Worm (Caenorhabditis elegans): Measurements from ENCODE around the gene slc-25A29.

slc-25A29 gene

DNA sequence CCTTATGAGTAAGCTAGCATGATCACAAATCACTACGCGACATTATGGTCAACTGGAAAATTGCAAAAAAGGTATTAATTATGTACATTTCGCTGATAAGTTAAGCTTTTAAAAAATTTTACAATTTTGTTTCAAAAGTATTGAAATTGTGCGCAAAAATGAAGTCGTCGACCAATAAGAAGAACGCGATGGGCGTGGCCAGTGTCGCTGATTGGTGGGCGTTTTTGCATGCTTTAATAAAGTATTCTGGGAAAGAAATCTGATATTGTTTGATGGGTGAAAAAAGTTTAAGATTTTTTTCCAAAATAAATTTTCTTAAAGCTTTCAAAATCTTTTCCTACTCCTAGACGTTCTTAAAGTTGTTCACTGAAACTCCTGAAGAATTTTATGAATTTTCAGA is 20.3 kb upstream of the slc-25A29 start:
- peak; percentile 80 for TF ChIP-seq nfya-1 (tag; optimal IDR thresholded peaks at IDR 0.05; ENCODE audit: insufficient read depth)
- TF ChIP-seq nhr-23 (tag; optimal IDR thresholded peaks at IDR 0.05): no peak
- no peak for TF ChIP-seq nhr-237 (tag; optimal IDR thresholded peaks at IDR 0.05)
- TF ChIP-seq unc-39 (tag; optimal IDR thresholded peaks at IDR 0.05): no peak
- no peak for TF ChIP-seq nhr-11 (tag; optimal IDR thresholded peaks at IDR 0.05)

DNA sequence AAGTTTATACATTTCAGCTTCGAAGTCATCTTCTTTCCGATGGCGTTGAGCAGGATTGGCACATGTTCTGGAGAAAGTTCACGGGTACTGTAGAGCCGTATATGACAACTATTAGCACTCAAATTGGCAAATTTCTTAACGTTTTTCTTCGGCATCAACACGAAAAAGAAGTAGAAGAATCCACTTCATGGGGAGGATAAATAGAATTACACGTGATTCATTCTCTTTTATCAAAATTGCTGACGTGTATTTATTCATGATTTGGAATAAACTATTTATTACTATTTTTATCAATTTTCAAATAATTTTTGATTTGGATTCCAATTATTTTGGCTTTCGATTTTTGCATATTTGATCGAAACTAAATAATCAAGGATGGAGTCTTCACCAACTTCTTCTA is 7.8 kb upstream of the slc-25A29 start, which contains the start of gene C47E8.1:
Gene C47E8.1 (plus strand): TSS at position 301 of the 400 bp plus-strand sequence.
- TF ChIP-seq pha-4 (tag; optimal IDR thresholded peaks at IDR 0.05): no peak
- TF ChIP-seq elt-2 (tag; optimal IDR thresholded peaks at IDR 0.05): no peak
- TF ChIP-seq zag-1 (tag; optimal IDR thresholded peaks at IDR 0.05): no peak

DNA sequence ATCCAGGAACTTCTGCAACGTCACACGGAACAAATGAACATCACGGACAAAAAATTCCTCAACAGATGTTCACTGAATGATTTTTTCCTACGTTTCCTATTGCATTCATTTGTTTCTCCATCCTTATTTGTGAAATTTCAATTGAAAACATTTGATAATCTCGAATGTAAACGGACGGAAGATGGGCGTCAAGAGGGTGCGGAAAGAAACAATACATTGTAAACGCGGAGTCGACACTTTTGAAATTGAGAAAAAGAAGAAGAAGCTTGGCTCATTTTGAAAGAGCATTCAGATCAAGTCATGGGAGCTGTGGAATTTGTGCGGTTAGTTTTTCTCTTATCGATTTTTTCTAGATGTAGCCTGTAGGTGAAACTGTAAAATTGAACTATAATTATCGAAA is 5.0 kb upstream of the slc-25A29 start, which contains the start of gene C47E8.9:
Gene C47E8.9 (plus strand): TSS at position 301 of the 400 bp plus-strand sequence.
- TF ChIP-seq mdl-1 (tag; optimal IDR thresholded peaks at IDR 0.05): no peak

ce11 chrV:14660608-14661355 is 2.8 kb upstream of the slc-25A29 start, which contains the start of gene srh-17:
srh-17 (plus strand) TSS chrV:14661305.
- TF ChIP-seq pha-4 (tag; optimal IDR thresholded peaks at IDR 0.05): no peak
- no peak for TF ChIP-seq pqm-1 (tag; optimal IDR thresholded peaks at IDR 0.05)
- TF ChIP-seq egl-27 (tag; optimal IDR thresholded peaks at IDR 0.05): no peak
- no peak for TF ChIP-seq nhr-237 (tag; optimal IDR thresholded peaks at IDR 0.05)
- no peak for TF ChIP-seq daf-12 (tag; optimal IDR thresholded peaks at IDR 0.05)
- no peak for TF ChIP-seq snpc-4 (tag; optimal IDR thresholded peaks at IDR 0.05)
- TF ChIP-seq mml-1 (tag; optimal IDR thresholded peaks at IDR 0.05): no peak
- TF ChIP-seq unc-62 (GFP tag; optimal IDR thresholded peaks at IDR 0.05): no peak
- no peak for TF ChIP-seq hmg-11 (tag; optimal IDR thresholded peaks at IDR 0.05)
- TF ChIP-seq elt-3 (tag; optimal IDR thresholded peaks at IDR 0.05): peak in 1 of 3 experiments; percentile 35
- peak; percentile 82 for TF ChIP-seq nhr-25 (tag; optimal IDR thresholded peaks at IDR 0.05)
- TF ChIP-seq nhr-67 (tag; optimal IDR thresholded peaks at IDR 0.05): no peak
- no peak for TF ChIP-seq nhr-28 (tag; optimal IDR thresholded peaks at IDR 0.05)
- no peak for TF ChIP-seq lin-39 (tag; optimal IDR thresholded peaks at IDR 0.05)
- TF ChIP-seq elt-2 (tag; optimal IDR thresholded peaks at IDR 0.05): no peak
- TF ChIP-seq nhr-77 (tag; optimal IDR thresholded peaks at IDR 0.05): no peak
- TF ChIP-seq nhr-43 (tag; optimal IDR thresholded peaks at IDR 0.05; ENCODE audit: poor library complexity, severe bottlenecking): peak; percentile 90
- TF ChIP-seq fkh-2 (tag; optimal IDR thresholded peaks at IDR 0.05): no peak
- TF ChIP-seq skn-1 (tag; optimal IDR thresholded peaks at IDR 0.05): no peak
- TF ChIP-seq nfya-1 (tag; optimal IDR thresholded peaks at IDR 0.05; ENCODE audit: insufficient read depth): peak; percentile 20
- TF ChIP-seq ceh-28 (tag; optimal IDR thresholded peaks at IDR 0.05): no peak
- no peak for TF ChIP-seq zag-1 (tag; optimal IDR thresholded peaks at IDR 0.05)
- peak; percentile 70 for TF ChIP-seq mdl-1 (tag; optimal IDR thresholded peaks at IDR 0.05)
- TF ChIP-seq aly-2 (tag; optimal IDR thresholded peaks at IDR 0.05): no peak
- peak; percentile 24 for TF ChIP-seq R02D3.7 (tag; optimal IDR thresholded peaks at IDR 0.05)
- no peak for TF ChIP-seq lin-15B (tag; optimal IDR thresholded peaks at IDR 0.05)
- no peak for TF ChIP-seq sea-2 (GFP tag; optimal IDR thresholded peaks at IDR 0.05)
- no peak for TF ChIP-seq nhr-76 (tag; optimal IDR thresholded peaks at IDR 0.05)
- peak; percentile 74 for TF ChIP-seq nhr-23 (tag; optimal IDR thresholded peaks at IDR 0.05)
- TF ChIP-seq nhr-12 (tag; optimal IDR thresholded peaks at IDR 0.05): no peak
- no peak for TF ChIP-seq fos-1 (tag; optimal IDR thresholded peaks at IDR 0.05)
- TF ChIP-seq fkh-10 (GFP tag; optimal IDR thresholded peaks at IDR 0.05): no peak
- TF ChIP-seq egl-5 (tag; optimal IDR thresholded peaks at IDR 0.05): no peak
- TF ChIP-seq ceh-16 (tag; optimal IDR thresholded peaks at IDR 0.05): no peak
- TF ChIP-seq ztf-4 (tag; optimal IDR thresholded peaks at IDR 0.05): no peak
- no peak for TF ChIP-seq ama-1 (optimal IDR thresholded peaks at IDR 0.05)
- peak; percentile 25 for TF ChIP-seq lsy-12 (tag; optimal IDR thresholded peaks at IDR 0.05)

Measured in whole organism, L3 larva.